Fruit fly (Drosophila melanogaster) ovary, adult (tissue): ENCODE results near the gene Rubicon.

Source experiments
- CG17801 ChIP-seq: fragments of 200-800 bp; optimal IDR thresholded peaks from 2 replicates; lab custom pipeline; 2019; ENCODE audit warnings: missing biosample characterization, mild to moderate bottlenecking, missing genetic modification characterization, moderate library complexity; ENCODE audit not compliant: partially characterized antibody

Rubicon gene

dm6 chrX:8696106-8696595 is 19.3 kb downstream of the Rubicon start:
- TF ChIP-seq CG17801 (GFP tag; lab: Kevin White, UChicago) = no peak

dm6 chrX:8709234-8709843 is 32.5 kb downstream of the Rubicon start, which contains the start of gene Hexo2:
Hexo2 (plus strand) TSS chrX:8709652.
- TF ChIP-seq CG17801 (GFP tag; lab: Kevin White, UChicago) = peak; percentile 99

dm6 chrX:8714064-8715046 is 37.5 kb downstream of the Rubicon start, which contains the start of the genes CG2004 and CG1785:
CG2004 (minus strand) TSS chrX:8714924.
CG1785 (plus strand) TSS chrX:8714936.
- TF ChIP-seq CG17801 (GFP tag; lab: Kevin White, UChicago) = peak; percentile 92

- TF ChIP-seq CG17801 (GFP tag; lab: Kevin White, UChicago) = no peak
Observed at dm6 chrX:8720213-8720612, 43.4 kb downstream of the Rubicon start, which contains the start of gene CG1789. CG1789 (plus strand) TSS chrX:8720520.

- TF ChIP-seq CG17801 (GFP tag; lab: Kevin White, UChicago) = peak; percentile 7
Observed at dm6 chrX:8721501-8721900, 44.6 kb downstream of the Rubicon start.

dm6 chrX:8723393-8723987 is 46.6 kb downstream of the Rubicon start:
- no peak for TF ChIP-seq CG17801 (GFP tag; lab: Kevin White, UChicago)

dm6 chrX:8724815-8725214 is 48.0 kb downstream of the Rubicon start:
- TF ChIP-seq CG17801 (GFP tag; lab: Kevin White, UChicago) = no peak

- no peak for TF ChIP-seq CG17801 (GFP tag; lab: Kevin White, UChicago)
Observed at dm6 chrX:8725238-8725637, 48.4 kb downstream of the Rubicon start.

- no peak for TF ChIP-seq CG17801 (GFP tag; lab: Kevin White, UChicago)
Observed at dm6 chrX:8726816-8727215, 50.0 kb downstream of the Rubicon start.

dm6 chrX:8728030-8728429 is 51.2 kb downstream of the Rubicon start:
- TF ChIP-seq CG17801 (GFP tag; lab: Kevin White, UChicago) = no peak

dm6 chrX:8730306-8730705 is 53.4 kb downstream of the Rubicon start:
- no peak for TF ChIP-seq CG17801 (GFP tag; lab: Kevin White, UChicago)
